Fruit fly (Drosophila melanogaster): ENCODE measurements around the gene CG43175.

Gene CG43175

dm6 chr3R:17670857-17671336 is 40.4 kb downstream of the CG43175 start, which contains the start of the genes CG7523 and Mps1:
TSS of gene CG7523 (minus strand) at chr3R:17670895.
TSS of gene Mps1 (plus strand) at chr3R:17671271.
- TF ChIP-seq CG17801 (GFP tag; optimal IDR thresholded peaks at IDR 0.05; ENCODE audit: partially characterized antibody) = no peak

dm6 chr3R:17678138-17678873 is 47.8 kb downstream of the CG43175 start:
- TF ChIP-seq CG17801 (GFP tag; optimal IDR thresholded peaks at IDR 0.05; ENCODE audit: partially characterized antibody) = peak; percentile 4

dm6 chr3R:17679368-17679997 is 49.0 kb downstream of the CG43175 start:
- TF ChIP-seq CG17801 (GFP tag; optimal IDR thresholded peaks at IDR 0.05; ENCODE audit: partially characterized antibody) = peak; percentile 90

dm6 chr3R:17680268-17680638 is 49.7 kb downstream of the CG43175 start:
- TF ChIP-seq CG17801 (GFP tag; optimal IDR thresholded peaks at IDR 0.05; ENCODE audit: partially characterized antibody) = no peak

- TF ChIP-seq CG17801 (GFP tag; optimal IDR thresholded peaks at IDR 0.05; ENCODE audit: partially characterized antibody) = no peak
Measured at dm6 chr3R:17680639-17681302, 50.3 kb downstream of the CG43175 start.

dm6 chr3R:17681611-17682243 is 51.2 kb downstream of the CG43175 start:
- no peak for TF ChIP-seq CG17801 (GFP tag; optimal IDR thresholded peaks at IDR 0.05; ENCODE audit: partially characterized antibody)

dm6 chr3R:17682244-17682773 is 51.8 kb downstream of the CG43175 start, which contains the start of the genes alt and CG7655:
TSS of gene alt (minus strand) at chr3R:17682515.
TSS of gene CG7655 (plus strand) at chr3R:17682669.
- peak; percentile 30 for TF ChIP-seq CG17801 (GFP tag; optimal IDR thresholded peaks at IDR 0.05; ENCODE audit: partially characterized antibody)

- TF ChIP-seq CG17801 (GFP tag; optimal IDR thresholded peaks at IDR 0.05; ENCODE audit: partially characterized antibody) = peak; percentile 1
Measured at dm6 chr3R:17684854-17685253, 54.3 kb downstream of the CG43175 start, which contains the start of the genes CG31251 and CG31360. TSS of gene CG31251 (minus strand) at chr3R:17684915. TSS of gene CG31360 (plus strand) at chr3R:17685097.

- no peak for TF ChIP-seq CG17801 (GFP tag; optimal IDR thresholded peaks at IDR 0.05; ENCODE audit: partially characterized antibody)
Measured at dm6 chr3R:17686875-17687274, 56.4 kb downstream of the CG43175 start, which contains the start of gene CG31249. TSS of gene CG31249 (minus strand) at chr3R:17687071.

Data from ovary, adult (tissue).